Fruit fly (Drosophila melanogaster) whole organism: ENCODE measurements around the gene CG14937.

ENCODE experiments used
- CG8478 ChIP-seq: fragments of >200 bp; optimal IDR thresholded peaks from 2 replicates; lab custom pipeline; 2018; ENCODE audit warnings: inconsistent platforms
- Dll ChIP-seq: fragments of >200 bp; optimal IDR thresholded peaks from 2 replicates; lab custom pipeline; 2017
- EcR ChIP-seq, 2 experiments: fragments of >200 bp; optimal IDR thresholded peaks; 2 replicates each; lab custom pipeline; 2017; ENCODE audit warnings: missing biosample characterization in 2 of 2, missing genetic modification characterization in 2 of 2, missing genetic modification reagents in 2 of 2
- pan ChIP-seq: fragments of >200 bp; optimal IDR thresholded peaks from 2 replicates; lab custom pipeline; 2017
- psq ChIP-seq: fragments of >200 bp; optimal IDR thresholded peaks from 2 replicates; lab custom pipeline; 2017
- usp ChIP-seq: fragments of >200 bp; optimal IDR thresholded peaks from 2 replicates; lab custom pipeline; 2017; ENCODE audit warnings: missing biosample characterization, missing genetic modification characterization, mixed read lengths

The CG14937 gene

dm6 chr2L:11797127-11797526, 3.2 kb upstream of the CG14937 start:
- TF ChIP-seq CG8478 (lab: Kevin White, UChicago), result no peak
- TF ChIP-seq pan, result no peak
- no peak for TF ChIP-seq usp (GFP tag; lab: Kevin White, UChicago)
- no peak for TF ChIP-seq psq
- TF ChIP-seq EcR (GFP tag; optimal IDR thresholded peaks at IDR 0.05; lab: Kevin White, UChicago), result no peak

dm6 chr2L:11792265-11792664, 1.6 kb downstream of the CG14937 start, which contains the start of gene Tsp33B:
TSS of gene Tsp33B (minus strand) at chr2L:11792365.
- TF ChIP-seq usp (GFP tag; lab: Kevin White, UChicago) (no peak), pan (no peak), CG8478 (lab: Kevin White, UChicago) (no peak), psq (no peak), EcR (GFP tag; optimal IDR thresholded peaks at IDR 0.05; lab: Kevin White, UChicago) (no peak), Dll (lab: Kevin White, UChicago) (no peak)

- TF ChIP-seq psq, result no peak
- no peak for TF ChIP-seq CG8478 (lab: Kevin White, UChicago)
- no peak for TF ChIP-seq Dll (lab: Kevin White, UChicago)
- no peak for TF ChIP-seq pan
- TF ChIP-seq EcR (GFP tag; optimal IDR thresholded peaks at IDR 0.05; lab: Kevin White, UChicago), result no peak
- no peak for TF ChIP-seq usp (GFP tag; lab: Kevin White, UChicago)
Observed at dm6 chr2L:11789690-11790089, 4.2 kb downstream of the CG14937 start, which contains the start of gene CG14932. TSS of gene CG14932 (plus strand) at chr2L:11789919.

DNA sequence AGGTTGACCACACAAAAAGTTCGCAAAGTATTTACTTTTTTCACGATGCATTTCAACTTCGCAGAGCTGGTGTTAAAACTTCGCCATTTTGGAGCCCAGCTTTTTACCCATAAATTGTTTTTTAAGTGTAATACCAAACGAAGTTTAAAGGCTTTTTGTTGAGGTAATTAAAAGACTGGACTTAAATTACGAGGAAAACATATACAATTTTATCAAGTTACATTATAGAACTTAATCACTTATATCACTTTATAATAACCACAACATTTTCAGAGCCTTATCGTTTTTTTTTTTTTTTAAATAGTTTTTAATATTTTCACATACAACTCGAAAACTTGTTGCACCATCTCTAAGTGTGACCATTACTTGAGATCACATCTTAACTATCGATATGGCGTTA, 5.9 kb downstream of the CG14937 start, which contains the start of gene CG14931:
TSS of gene CG14931 (plus strand) at position 301 of the 400 bp plus-strand sequence.
- TF ChIP-seq pan (no peak), psq (no peak), usp (GFP tag; lab: Kevin White, UChicago) (no peak), Dll (lab: Kevin White, UChicago) (no peak), CG8478 (lab: Kevin White, UChicago) (no peak), EcR (GFP tag; optimal IDR thresholded peaks at IDR 0.05; lab: Kevin White, UChicago) (no peak)

DNA sequence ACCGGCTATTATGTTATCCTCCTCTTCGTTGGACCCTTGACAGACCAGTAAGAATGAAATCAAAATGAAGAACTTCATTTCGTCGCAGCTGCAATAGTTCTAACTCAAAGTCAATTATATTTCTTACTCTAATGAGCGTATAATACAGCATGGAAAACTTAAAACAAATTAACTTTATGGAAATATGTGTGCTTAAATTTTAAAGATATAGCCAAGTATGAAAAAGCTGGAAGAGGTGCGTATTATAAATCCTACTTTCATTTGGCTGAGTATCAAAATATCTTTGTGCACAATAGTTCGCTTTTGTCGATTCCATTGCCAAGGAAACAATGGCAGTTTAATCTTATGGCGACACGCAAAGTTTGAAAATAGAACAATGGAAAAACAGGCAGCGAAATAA, 39.5 kb downstream of the CG14937 start, which contains the start of gene Sfp33A1:
TSS of gene Sfp33A1 (minus strand) at position 101 of the 400 bp plus-strand sequence.
- TF ChIP-seq usp (GFP tag; lab: Kevin White, UChicago), result no peak
- TF ChIP-seq CG8478 (lab: Kevin White, UChicago), result no peak
- TF ChIP-seq Dll (lab: Kevin White, UChicago), result no peak
- no peak for TF ChIP-seq EcR (GFP tag; optimal IDR thresholded peaks at IDR 0.05; lab: Kevin White, UChicago)
- TF ChIP-seq pan, result no peak
- no peak for TF ChIP-seq psq

dm6 chr2L:11753922-11754321, 40.0 kb downstream of the CG14937 start, which contains the start of gene CG42471:
TSS of gene CG42471 (minus strand) at chr2L:11754022.
- TF ChIP-seq EcR (GFP tag; optimal IDR thresholded peaks at IDR 0.05; lab: Kevin White, UChicago), result no peak
- TF ChIP-seq psq, result no peak
- no peak for TF ChIP-seq CG8478 (lab: Kevin White, UChicago)
- no peak for TF ChIP-seq usp (GFP tag; lab: Kevin White, UChicago)
- TF ChIP-seq Dll (lab: Kevin White, UChicago), result no peak
- TF ChIP-seq pan, result no peak

DNA sequence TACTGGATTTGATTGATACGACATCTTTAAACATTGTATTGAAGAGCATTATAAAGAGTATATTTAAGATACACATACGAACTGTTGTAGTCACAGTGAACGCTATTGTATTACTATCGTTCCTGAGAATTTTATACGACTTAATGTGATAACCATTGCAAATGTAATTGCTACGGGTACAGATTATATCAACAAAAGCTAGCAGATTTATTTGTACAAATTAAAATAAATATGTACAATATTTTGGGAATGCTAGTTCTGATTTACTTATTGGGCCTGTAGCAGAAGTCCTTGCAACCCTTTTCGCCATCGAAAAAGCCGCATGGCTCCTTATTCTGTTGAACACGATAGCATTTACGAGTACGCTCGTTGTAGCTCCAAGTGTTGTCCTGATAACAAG, 40.4 kb downstream of the CG14937 start, which contains the start of gene CG42470:
TSS of gene CG42470 (minus strand) at position 101 of the 400 bp plus-strand sequence.
- no peak for TF ChIP-seq usp (GFP tag; lab: Kevin White, UChicago)
- no peak for TF ChIP-seq Dll (lab: Kevin White, UChicago)
- TF ChIP-seq CG8478 (lab: Kevin White, UChicago), result no peak
- TF ChIP-seq pan, result no peak
- TF ChIP-seq psq, result no peak
- TF ChIP-seq EcR (GFP tag; optimal IDR thresholded peaks at IDR 0.05; lab: Kevin White, UChicago), result no peak
